Worm (Caenorhabditis elegans): ENCODE measurements around the gene F40G9.6.

F40G9.6 gene

ce11 chrIII:227033-227432 lies 47.7 kb downstream of the F40G9.6 start:
- TF ChIP-seq egl-27 (tag; optimal IDR thresholded peaks at IDR 0.05) (no peak), lsy-12 (tag; optimal IDR thresholded peaks at IDR 0.05) (no peak), pha-4 (tag; optimal IDR thresholded peaks at IDR 0.05) (no peak), zag-1 (tag; optimal IDR thresholded peaks at IDR 0.05) (no peak), unc-39 (tag; optimal IDR thresholded peaks at IDR 0.05) (no peak), nhr-77 (tag; optimal IDR thresholded peaks at IDR 0.05) (no peak)
